Worm (Caenorhabditis elegans): ENCODE results near the gene mep-1.
A peak's percentile ranks its signal among the peaks of the same experiment; 100 is the strongest.

Gene mep-1

ce11 chrIV:11571374-11571839 lies 47.0 kb downstream of the mep-1 start (continued):
- TF ChIP-seq nhr-77 (tag; optimal IDR thresholded peaks at IDR 0.05) (no peak), snu-23 (GFP tag; optimal IDR thresholded peaks at IDR 0.05) (peak; percentile 37), alr-1 (tag; optimal IDR thresholded peaks at IDR 0.05; ENCODE audit: borderline replicate concordance) (no peak), mdl-1 (tag; optimal IDR thresholded peaks at IDR 0.05) (no peak), unc-30 (tag; optimal IDR thresholded peaks at IDR 0.05) (no peak), lin-14 (GFP tag; optimal IDR thresholded peaks at IDR 0.05) (peak; percentile 92), C16A3.4 (tag; optimal IDR thresholded peaks at IDR 0.05) (peak; percentile 13), mep-1 (tag; optimal IDR thresholded peaks at IDR 0.05) (peak; percentile 57), hlh-17 (GFP tag; optimal IDR thresholded peaks at IDR 0.05; ENCODE audit: borderline replicate concordance) (no peak), tlp-1 (tag; optimal IDR thresholded peaks at IDR 0.05) (no peak), C34B4.2 (tag; optimal IDR thresholded peaks at IDR 0.05) (no peak), aly-2 (tag; optimal IDR thresholded peaks at IDR 0.05) (no peak), tbx-2 (tag; optimal IDR thresholded peaks at IDR 0.05) (no peak), ets-5 (GFP tag; IDR thresholded peaks at IDR 0.05) (no peak), nhr-237 (tag; optimal IDR thresholded peaks at IDR 0.05) (no peak), ceh-82 (tag; optimal IDR thresholded peaks at IDR 0.05) (no peak), hpl-2 (GFP tag; optimal IDR thresholded peaks at IDR 0.05) (no peak), ceh-90 (tag; optimal IDR thresholded peaks at IDR 0.05) (no peak), ceh-63 (GFP tag; optimal IDR thresholded peaks at IDR 0.05) (no peak), egl-13 (tag; optimal IDR thresholded peaks at IDR 0.05) (no peak), fkh-4 (tag; optimal IDR thresholded peaks at IDR 0.05; ENCODE audit: borderline replicate concordance) (no peak), ceh-8 (GFP tag; optimal IDR thresholded peaks at IDR 0.05) (no peak), elt-3 (tag; optimal IDR thresholded peaks at IDR 0.05) (peak in 1 of 6 experiments; percentile 4), elt-2 (tag; optimal IDR thresholded peaks at IDR 0.05) (no peak), sup-37 (GFP tag; optimal IDR thresholded peaks at IDR 0.05) (no peak), ces-1 (GFP tag; optimal IDR thresholded peaks at IDR 0.05) (no peak), xbp-1 (tag; optimal IDR thresholded peaks at IDR 0.05) (no peak), isw-1 (GFP tag; IDR thresholded peaks at IDR 0.05) (no peak), nhr-12 (tag; optimal IDR thresholded peaks at IDR 0.05) (no peak), rnt-1 (tag; optimal IDR thresholded peaks at IDR 0.05) (peak; percentile 49), efl-1 (optimal IDR thresholded peaks at IDR 0.05) (no peak), efl-1 (GFP tag; optimal IDR thresholded peaks at IDR 0.05 in 1 of 2) (peak in 1 of 2 experiments; percentile 75), ama-1 (optimal IDR thresholded peaks at IDR 0.05) (no peak), dsc-1 (tag; optimal IDR thresholded peaks at IDR 0.05) (no peak), blmp-1 (tag; optimal IDR thresholded peaks at IDR 0.05) (peak; percentile 67), pax-3 (tag; optimal IDR thresholded peaks at IDR 0.05) (no peak), nhr-28 (tag; optimal IDR thresholded peaks at IDR 0.05) (no peak), nhr-47 (tag; optimal IDR thresholded peaks at IDR 0.05) (peak; percentile 23), lin-15B (tag; optimal IDR thresholded peaks at IDR 0.05) (no peak), nhr-76 (tag; optimal IDR thresholded peaks at IDR 0.05) (no peak)

- TF ChIP-seq mab-9 (GFP tag; IDR thresholded peaks at IDR 0.05) (no peak), ceh-90 (tag; optimal IDR thresholded peaks at IDR 0.05) (no peak), hpl-2 (GFP tag; optimal IDR thresholded peaks at IDR 0.05) (no peak), Y116A8C.19 (tag; optimal IDR thresholded peaks at IDR 0.05; ENCODE audit: borderline replicate concordance) (no peak), nhr-71 (tag; optimal IDR thresholded peaks at IDR 0.05) (peak; percentile 26), unc-130 (tag; optimal IDR thresholded peaks at IDR 0.05) (peak; percentile 8), C04F5.9 (tag; optimal IDR thresholded peaks at IDR 0.05) (no peak), nhr-237 (tag; optimal IDR thresholded peaks at IDR 0.05) (no peak), fos-1 (tag; optimal IDR thresholded peaks at IDR 0.05) (no peak), dsc-1 (tag; optimal IDR thresholded peaks at IDR 0.05) (peak; percentile 66), lsy-2 (tag; optimal IDR thresholded peaks at IDR 0.05) (peak in 1 of 2 experiments; percentile 2), sptf-1 (tag; optimal IDR thresholded peaks at IDR 0.05) (no peak), nhr-28 (tag; optimal IDR thresholded peaks at IDR 0.05) (no peak), fkh-10 (GFP tag; optimal IDR thresholded peaks at IDR 0.05) (no peak), ceh-63 (GFP tag; optimal IDR thresholded peaks at IDR 0.05) (no peak), unc-86 (tag; optimal IDR thresholded peaks at IDR 0.05) (no peak), lin-14 (GFP tag; optimal IDR thresholded peaks at IDR 0.05) (peak; percentile 55), elt-2 (tag; optimal IDR thresholded peaks at IDR 0.05) (no peak), ceh-82 (tag; optimal IDR thresholded peaks at IDR 0.05) (no peak), C34B4.2 (tag; optimal IDR thresholded peaks at IDR 0.05) (no peak), elt-3 (tag; optimal IDR thresholded peaks at IDR 0.05) (no peak), nhr-84 (tag; optimal IDR thresholded peaks at IDR 0.05) (no peak), efl-1 (optimal IDR thresholded peaks at IDR 0.05) (no peak), efl-1 (GFP tag; optimal IDR thresholded peaks at IDR 0.05 in 1 of 2) (no peak), lin-39 (tag; optimal IDR thresholded peaks at IDR 0.05) (no peak), zip-4 (GFP tag; optimal IDR thresholded peaks at IDR 0.05) (no peak), pax-3 (tag; optimal IDR thresholded peaks at IDR 0.05) (no peak)
Observed at ce11 chrIV:11572524-11572923, 48.1 kb downstream of the mep-1 start.

Measured in whole organism, L1 larva.